Worm (Caenorhabditis elegans): ENCODE measurements around the gene E02C12.8.

Gene E02C12.8

DNA sequence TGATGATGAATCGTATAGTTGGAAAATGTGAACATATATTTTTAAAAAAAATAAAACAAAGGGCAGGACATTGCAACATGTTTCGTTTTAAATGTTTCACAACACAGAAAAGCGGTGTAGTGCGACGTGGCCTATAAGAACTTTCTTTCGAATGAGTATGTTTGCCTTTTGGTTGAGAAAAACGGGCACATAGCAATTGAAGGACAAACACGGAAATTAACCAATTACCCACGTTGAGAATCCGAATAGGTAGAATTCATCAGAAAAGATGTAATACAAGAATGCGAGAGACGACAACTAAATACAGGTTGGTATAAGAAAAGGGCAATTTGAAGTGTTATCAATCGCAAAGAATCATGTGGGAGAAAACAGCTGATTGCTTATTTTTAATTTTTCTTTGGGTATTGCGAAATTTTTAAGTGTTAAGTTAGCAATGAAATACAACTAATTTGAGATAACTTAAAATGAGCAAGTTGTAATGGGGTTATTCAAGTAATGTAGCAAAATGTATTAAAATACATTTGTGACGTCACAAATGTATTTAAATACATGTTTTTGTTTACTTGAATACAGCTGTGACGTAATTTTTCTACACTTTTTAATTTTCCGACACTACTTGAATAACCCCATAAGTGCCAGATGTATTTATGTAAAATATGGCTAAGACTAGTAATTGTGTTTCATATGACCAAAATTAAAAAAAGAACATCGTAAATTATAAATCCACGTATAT lies 39.9 kb downstream of the E02C12.8 start, which contains the start of gene acl-14:
acl-14 (minus strand) TSS at position 316 of the 733 bp plus-strand sequence.
- TF ChIP-seq unc-62 (GFP tag; optimal IDR thresholded peaks at IDR 0.05), result no peak

DNA sequence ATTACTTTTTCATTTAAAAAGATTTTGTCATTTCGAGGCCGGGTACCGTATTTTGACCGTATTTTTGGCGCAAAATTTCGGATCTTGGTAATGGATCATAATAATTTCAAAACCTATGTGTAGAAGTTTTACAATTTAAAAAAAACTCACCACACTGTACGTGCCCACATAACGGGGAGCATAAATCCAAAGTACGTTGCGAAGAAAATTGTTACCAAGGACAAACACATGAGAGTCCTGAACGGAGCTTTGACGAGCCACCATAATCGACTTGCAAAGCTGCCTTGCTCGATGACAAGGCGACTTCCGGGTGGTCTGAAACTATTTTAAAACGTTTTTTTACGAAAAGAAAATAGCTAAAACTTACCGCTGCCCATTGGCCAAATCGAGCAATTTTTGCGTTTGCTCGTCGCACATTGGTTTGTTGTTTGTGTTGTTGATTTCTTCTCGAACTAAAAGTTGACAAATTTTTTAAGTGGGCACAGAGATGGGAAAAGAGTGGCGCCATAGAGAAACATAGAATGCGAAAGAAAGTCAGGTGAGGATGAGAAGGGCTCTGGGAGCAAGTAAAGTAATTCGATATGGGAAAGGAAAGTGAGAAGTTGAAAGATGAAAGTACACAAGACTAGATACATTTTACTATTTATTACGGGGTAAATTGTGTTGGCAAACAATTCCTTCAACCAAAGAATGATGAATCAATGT lies 40.6 kb downstream of the E02C12.8 start:
- TF ChIP-seq unc-62 (GFP tag; optimal IDR thresholded peaks at IDR 0.05), result no peak

DNA sequence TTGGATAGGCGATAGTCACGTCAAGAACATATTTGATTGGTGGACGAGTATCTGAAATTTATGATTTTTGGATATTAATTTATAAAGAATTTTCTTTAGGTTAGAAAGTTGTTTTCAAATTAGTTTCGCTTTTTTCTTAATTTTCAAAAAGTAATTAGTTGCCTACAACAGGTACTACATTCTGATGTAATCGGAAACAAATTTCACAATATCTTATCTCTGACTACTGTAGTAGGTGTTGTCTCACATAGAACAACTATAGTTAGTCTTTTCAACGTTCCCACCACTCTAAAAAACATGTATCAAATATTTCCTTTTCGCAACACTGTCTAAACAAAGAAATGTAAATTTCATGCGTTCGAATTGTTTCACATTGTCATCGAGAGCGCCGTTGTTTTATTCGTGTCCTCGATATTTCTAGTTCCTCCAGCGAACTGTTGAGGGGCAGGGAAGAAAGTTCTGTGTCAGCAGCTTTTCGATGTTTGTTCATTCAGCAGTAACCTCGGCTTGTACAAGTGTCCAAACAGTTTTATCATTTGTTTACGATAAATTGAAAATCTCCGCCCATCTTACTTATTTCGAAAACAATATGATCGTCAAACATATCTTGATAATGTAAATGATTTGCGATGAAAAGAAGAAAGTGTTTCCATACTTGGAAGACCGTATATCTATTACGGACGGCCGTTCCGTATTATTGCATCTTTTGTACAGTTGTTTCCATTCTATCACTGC lies 44.0 kb downstream of the E02C12.8 start:
- no peak for TF ChIP-seq unc-62 (GFP tag; optimal IDR thresholded peaks at IDR 0.05)

DNA sequence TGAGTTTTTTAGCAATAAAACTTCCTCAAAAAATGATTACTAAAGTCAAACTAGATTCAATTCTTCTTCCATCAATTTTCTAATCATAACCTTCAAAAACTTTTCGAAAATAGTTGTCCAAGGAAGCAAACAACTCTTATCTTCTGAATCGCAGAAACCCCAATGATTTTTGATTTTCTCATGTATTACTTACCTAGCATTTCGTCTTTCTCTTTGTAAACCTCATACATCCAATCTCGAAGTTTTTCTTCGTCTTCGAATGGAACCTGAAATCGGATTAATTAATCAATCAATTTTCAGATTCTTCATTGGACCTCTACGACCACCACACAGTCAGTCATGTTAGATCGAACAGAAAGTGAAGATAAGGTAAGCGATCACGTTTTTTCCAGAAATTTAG lies 44.7 kb downstream of the E02C12.8 start, which contains the start of gene K07B1.4:
K07B1.4 (plus strand) TSS at position 301 of the 400 bp plus-strand sequence.
- TF ChIP-seq unc-62 (GFP tag; optimal IDR thresholded peaks at IDR 0.05), result no peak

DNA sequence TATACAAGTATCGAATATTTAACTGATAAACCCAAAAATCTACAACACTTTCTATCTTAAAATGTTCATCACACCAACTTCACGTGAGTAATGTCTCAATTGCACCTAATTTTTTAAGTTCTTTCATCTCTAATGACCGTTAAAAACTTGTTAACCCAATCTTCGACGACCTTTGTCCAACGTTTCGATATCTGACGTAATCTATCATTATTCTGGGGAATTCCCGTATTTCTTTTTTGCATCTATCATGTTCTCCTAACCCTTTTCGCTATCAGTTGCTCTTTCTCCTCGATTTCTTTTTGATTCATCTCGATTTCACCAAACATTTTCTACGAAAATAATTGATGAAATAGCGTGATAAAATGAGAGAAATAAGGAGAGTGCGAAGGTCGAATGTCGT lies 45.7 kb downstream of the E02C12.8 start:
- no peak for TF ChIP-seq unc-62 (GFP tag; optimal IDR thresholded peaks at IDR 0.05)

DNA sequence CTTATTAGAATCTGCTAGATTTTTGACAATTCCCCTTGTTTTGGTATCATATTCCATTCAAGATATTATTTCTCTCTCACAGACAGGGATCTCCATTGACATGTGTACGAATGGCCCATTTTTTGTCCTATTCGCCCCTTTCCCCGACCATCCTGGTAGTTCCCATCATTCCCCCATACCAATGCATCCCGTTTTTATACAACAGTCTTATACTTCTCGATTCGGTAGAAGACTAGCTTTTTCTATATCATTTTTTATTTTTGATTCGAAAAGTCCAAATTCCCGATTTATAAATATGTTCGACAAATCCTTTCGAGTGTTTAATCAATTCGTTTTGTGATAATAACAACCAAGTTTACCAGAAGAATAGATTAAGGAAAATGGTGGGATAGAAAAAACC lies 46.5 kb downstream of the E02C12.8 start:
- no peak for TF ChIP-seq unc-62 (GFP tag; optimal IDR thresholded peaks at IDR 0.05)

DNA sequence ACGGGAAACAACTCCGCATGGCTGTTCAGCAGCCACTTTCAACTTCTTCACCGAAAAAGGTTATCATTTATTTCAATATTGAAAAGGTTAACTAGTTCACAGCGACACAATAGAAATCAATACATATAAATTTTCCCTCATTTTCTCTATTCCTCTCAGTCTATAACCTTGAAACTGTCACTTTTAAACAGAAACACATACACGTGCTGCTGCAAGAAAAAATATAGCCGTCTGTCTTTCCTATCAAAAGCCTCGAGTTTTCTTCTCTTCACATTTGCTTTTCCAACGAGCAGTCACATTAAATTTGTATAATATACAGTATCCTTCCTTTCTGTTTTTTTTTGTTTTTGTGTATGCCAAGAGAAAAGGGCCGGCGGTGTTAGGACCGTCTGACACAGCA lies 49.2 kb downstream of the E02C12.8 start:
- no peak for TF ChIP-seq unc-62 (GFP tag; optimal IDR thresholded peaks at IDR 0.05)

DNA sequence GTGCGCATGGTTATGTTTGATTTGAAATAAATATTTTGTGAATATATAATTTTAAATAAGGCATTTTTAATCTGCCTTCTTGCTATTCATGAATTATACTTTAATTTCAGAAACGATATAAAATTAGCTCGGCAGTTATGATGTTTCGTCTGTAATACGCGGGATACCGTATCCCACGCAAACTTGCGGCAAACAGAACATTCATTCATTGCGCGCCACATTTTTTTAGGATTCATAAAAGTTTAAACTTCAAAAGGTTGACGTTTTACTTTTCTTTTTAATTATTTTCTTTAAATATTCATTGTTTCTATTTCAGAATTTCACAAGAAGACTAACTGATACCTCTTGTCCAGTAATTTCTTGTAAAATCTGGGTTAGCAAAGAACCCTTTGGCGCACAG lies 50.5 kb downstream of the E02C12.8 start, which contains the start of gene tag-153:
tag-153 (plus strand) TSS at position 200 of the 400 bp plus-strand sequence.
- no peak for TF ChIP-seq unc-62 (GFP tag; optimal IDR thresholded peaks at IDR 0.05)
